Fruit fly (Drosophila melanogaster) whole organism, embryonic: ENCODE measurements around the gene CG5359.

ENCODE experiments used
- Aef1 ChIP-seq: fragments of 200-800 bp; sonication (Bioruptor generic); IDR thresholded peaks from 3 replicates; pipeline ENCODE4 v1.3.6; 2022; ENCODE audit warnings: missing biosample characterization, missing genetic modification characterization
- Antp ChIP-seq: fragments of 200-800 bp; sonication (Bioruptor generic); optimal IDR thresholded peaks from 3 replicates; lab custom pipeline; 2016; ENCODE audit warnings: missing biosample characterization, missing genetic modification characterization
- Awh ChIP-seq: fragments of 200-800 bp; sonication (Bioruptor generic); IDR thresholded peaks from 2 replicates; pipeline ENCODE4, ENCODE4 v1.3.6; 2022; ENCODE audit warnings: missing biosample characterization, missing genetic modification characterization
- CG10274 ChIP-seq: fragments of 200-800 bp; sonication (Bioruptor generic); optimal IDR thresholded peaks from 3 replicates; lab custom pipeline; 2017; ENCODE audit warnings: missing biosample characterization, mild to moderate bottlenecking, missing genetic modification characterization
- CG11504 ChIP-seq: fragments of 200-800 bp; sonication (Bioruptor generic); optimal IDR thresholded peaks from 3 replicates; lab custom pipeline; 2019; ENCODE audit warnings: missing biosample characterization, mild to moderate bottlenecking, missing genetic modification characterization, moderate library complexity
- CG1233 ChIP-seq: fragments of 200-800 bp; sonication (Bioruptor generic); optimal IDR thresholded peaks from 4 replicates; lab custom pipeline; 2018; ENCODE audit warnings: missing biosample characterization, mild to moderate bottlenecking, missing genetic modification characterization
- CG12744 ChIP-seq: fragments of 200-800 bp; sonication (Bioruptor generic); optimal IDR thresholded peaks from 2 replicates; lab custom pipeline; 2016; ENCODE audit warnings: missing biosample characterization, missing genetic modification characterization
- CG13894 ChIP-seq: fragments of 200-800 bp; sonication (Bioruptor generic); optimal IDR thresholded peaks from 3 replicates; lab custom pipeline; 2018; ENCODE audit warnings: missing biosample characterization, mild to moderate bottlenecking, missing genetic modification characterization, moderate library complexity
- CG14710 ChIP-seq: fragments of 200-800 bp; sonication (Bioruptor generic); optimal IDR thresholded peaks from 3 replicates; lab custom pipeline; 2019; ENCODE audit warnings: missing biosample characterization, mild to moderate bottlenecking, missing genetic modification characterization, moderate library complexity
- CG15479 ChIP-seq: fragments of 200-800 bp; sonication (Bioruptor generic); optimal IDR thresholded peaks from 3 replicates; lab custom pipeline; 2019; ENCODE audit warnings: missing biosample characterization, mild to moderate bottlenecking, missing genetic modification characterization, moderate library complexity
- CG15514 ChIP-seq: fragments of 200-800 bp; sonication (Bioruptor generic); optimal IDR thresholded peaks from 3 replicates; lab custom pipeline; 2017; ENCODE audit warnings: missing biosample characterization, missing genetic modification characterization, mild to moderate bottlenecking, moderate library complexity, missing genetic modification reagents
- CG16779 ChIP-seq: fragments of 200-800 bp; sonication (Bioruptor generic); IDR thresholded peaks from 2 replicates; pipeline ENCODE4 v1.3.6; 2022; ENCODE audit warnings: missing biosample characterization, missing genetic modification characterization
- CG17361 ChIP-seq: fragments of 200-800 bp; sonication (Bioruptor generic); IDR thresholded peaks from 3 replicates; pipeline ENCODE4 v1.3.6; 2022; ENCODE audit warnings: missing biosample characterization, missing genetic modification characterization
- CG2129 ChIP-seq: fragments of 200-800 bp; sonication (Bioruptor generic); IDR thresholded peaks from 2 replicates; pipeline ENCODE4 v1.3.6; 2022; ENCODE audit warnings: missing biosample characterization, missing genetic modification characterization; ENCODE audit not compliant: partially characterized antibody
- CG34422 ChIP-seq: fragments of 200-800 bp; sonication (Bioruptor generic); IDR thresholded peaks from 3 replicates; pipeline ENCODE4 v1.3.6; 2022; ENCODE audit warnings: missing biosample characterization, missing genetic modification characterization
- CG4360 ChIP-seq: fragments of 200-800 bp; sonication (Bioruptor generic); IDR thresholded peaks from 2 replicates; pipeline ENCODE4 v1.3.6; 2022; ENCODE audit warnings: missing biosample characterization, missing genetic modification characterization
- CG4404 ChIP-seq: fragments of 200-800 bp; sonication (Bioruptor generic); IDR thresholded peaks from 2 replicates; pipeline ENCODE4 v1.3.6; 2022; ENCODE audit warnings: missing biosample characterization, missing genetic modification characterization
- CG6689 ChIP-seq: fragments of 200-800 bp; sonication (Bioruptor generic); IDR thresholded peaks from 2 replicates; pipeline ENCODE4 v1.3.6; 2022; ENCODE audit warnings: missing biosample characterization, missing genetic modification characterization
- CG7928 ChIP-seq: fragments of 200-800 bp; sonication (Bioruptor generic); optimal IDR thresholded peaks from 2 replicates; lab custom pipeline; 2017; ENCODE audit warnings: missing biosample characterization, mild to moderate bottlenecking, missing genetic modification characterization
- CG9727 ChIP-seq: fragments of 200-800 bp; sonication (Bioruptor generic); optimal IDR thresholded peaks from 3 replicates; lab custom pipeline; 2017; ENCODE audit warnings: missing biosample characterization, mild to moderate bottlenecking, missing genetic modification characterization
- CG9932 ChIP-seq: fragments of 200-800 bp; sonication (Bioruptor generic); IDR thresholded peaks from 2 replicates; pipeline ENCODE4 v1.3.6; 2022; ENCODE audit warnings: missing biosample characterization, missing genetic modification characterization
- Gug ChIP-seq: fragments of 200-800 bp; sonication (Bioruptor generic); IDR thresholded peaks from 4 replicates; pipeline ENCODE4 v1.3.6; 2022; ENCODE audit warnings: missing biosample characterization, missing genetic modification characterization
- HLH3B ChIP-seq: fragments of 200-800 bp; sonication (Bioruptor generic); IDR thresholded peaks from 2 replicates; pipeline ENCODE4 v1.3.6; 2022; ENCODE audit warnings: missing biosample characterization, missing genetic modification characterization
- Hmr ChIP-seq: fragments of 200-800 bp; sonication (Bioruptor generic); optimal IDR thresholded peaks from 3 replicates; lab custom pipeline; 2017; ENCODE audit warnings: mild to moderate bottlenecking, missing biosample characterization, missing genetic modification reagents, missing genetic modification characterization
- MESR4 ChIP-seq: fragments of 200-800 bp; sonication (Bioruptor generic); optimal IDR thresholded peaks from 2 replicates; lab custom pipeline; 2018; ENCODE audit warnings: missing biosample characterization, mild to moderate bottlenecking, missing genetic modification characterization, moderate library complexity
- Pdp1 ChIP-seq, 2 experiments: fragments of 200-800 bp; sonication (Bioruptor generic); optimal IDR thresholded peaks; 3 replicates each; lab custom pipeline; 2016; ENCODE audit warnings: missing biosample characterization in 2 of 2, missing genetic modification characterization in 2 of 2, mild to moderate bottlenecking in 1 of 2, moderate library complexity in 1 of 2
- Poxn ChIP-seq: fragments of 200-800 bp; sonication (Bioruptor generic); IDR thresholded peaks from 2 replicates; pipeline ENCODE4 v1.3.6; 2022; ENCODE audit warnings: missing biosample characterization, missing genetic modification characterization
- Scr ChIP-seq: fragments of 200-800 bp; sonication (Bioruptor generic); IDR thresholded peaks from 2 replicates; pipeline ENCODE4 v1.3.6; 2022; ENCODE audit warnings: missing biosample characterization, missing genetic modification characterization; ENCODE audit not compliant: partially characterized antibody
- Sry-β ChIP-seq: fragments of 200-800 bp; sonication (Bioruptor generic); optimal IDR thresholded peaks from 2 replicates; lab custom pipeline; 2018; ENCODE audit warnings: missing biosample characterization, mild to moderate bottlenecking, missing genetic modification characterization, moderate library complexity
- Usf ChIP-seq: fragments of 200-800 bp; sonication (Bioruptor generic); optimal IDR thresholded peaks from 2 replicates; lab custom pipeline; 2017; ENCODE audit warnings: missing genotype, missing biosample characterization, missing genetic modification characterization
- br ChIP-seq: fragments of >200 bp; optimal IDR thresholded peaks from 2 replicates; lab custom pipeline; 2017
- cg ChIP-seq: fragments of 200-800 bp; sonication (Bioruptor generic); optimal IDR thresholded peaks from 3 replicates; lab custom pipeline; 2019; ENCODE audit warnings: missing biosample characterization, mild to moderate bottlenecking, missing genetic modification characterization, moderate library complexity
- crol ChIP-seq: fragments of 200-800 bp; sonication (Bioruptor generic); IDR thresholded peaks from 2 replicates; pipeline ENCODE4 v1.3.6; 2022; ENCODE audit warnings: missing biosample characterization, missing genetic modification characterization
- dmrt11E ChIP-seq: fragments of 200-800 bp; sonication (Bioruptor generic); optimal IDR thresholded peaks from 3 replicates; lab custom pipeline; 2018; ENCODE audit warnings: missing biosample characterization, mild to moderate bottlenecking, missing genetic modification characterization, moderate library complexity
- gem ChIP-seq: fragments of 200-800 bp; sonication (Bioruptor generic); optimal IDR thresholded peaks from 2 replicates; lab custom pipeline; 2019; ENCODE audit warnings: missing biosample characterization, mild to moderate bottlenecking, missing genetic modification characterization, moderate library complexity
- grn ChIP-seq: fragments of 200-800 bp; sonication (Bioruptor generic); optimal IDR thresholded peaks from 3 replicates; lab custom pipeline; 2017; ENCODE audit warnings: missing biosample characterization, missing genetic modification characterization
- kay ChIP-seq: fragments of 200-800 bp; sonication (Bioruptor generic); optimal IDR thresholded peaks from 2 replicates; lab custom pipeline; 2016; ENCODE audit warnings: missing biosample characterization, missing genetic modification characterization
- ken ChIP-seq: fragments of 200-800 bp; sonication (Bioruptor generic); IDR thresholded peaks from 3 replicates; pipeline ENCODE4 v1.3.6; 2022; ENCODE audit warnings: missing biosample characterization, missing genetic modification characterization
- mam ChIP-seq: fragments of 200-800 bp; sonication (Bioruptor generic); optimal IDR thresholded peaks from 3 replicates; lab custom pipeline; 2016; ENCODE audit warnings: missing biosample characterization, missing genetic modification characterization
- nerfin-2 ChIP-seq: fragments of 200-800 bp; sonication (Bioruptor generic); IDR thresholded peaks from 2 replicates; pipeline ENCODE4 v1.3.6; 2022; ENCODE audit warnings: missing biosample characterization, missing genetic modification characterization; ENCODE audit not compliant: partially characterized antibody
- oc ChIP-seq: fragments of 200-800 bp; sonication (Bioruptor generic); optimal IDR thresholded peaks from 2 replicates; lab custom pipeline; 2018; ENCODE audit warnings: missing biosample characterization, mild to moderate bottlenecking, missing genetic modification characterization, moderate library complexity
- odd ChIP-seq: fragments of 200-800 bp; sonication (Bioruptor generic); optimal IDR thresholded peaks from 2 replicates; lab custom pipeline; 2017; ENCODE audit warnings: missing biosample characterization, mild to moderate bottlenecking, missing genetic modification characterization
- pzg ChIP-seq: fragments of 200-800 bp; sonication (Bioruptor generic); optimal IDR thresholded peaks from 3 replicates; lab custom pipeline; 2018; ENCODE audit warnings: missing biosample characterization, mild to moderate bottlenecking, missing genetic modification characterization, moderate library complexity
- rib ChIP-seq: fragments of 200-800 bp; sonication (Bioruptor generic); IDR thresholded peaks from 2 replicates; pipeline ENCODE4 v1.3.6; 2022; ENCODE audit warnings: missing biosample characterization, missing genetic modification characterization
- row ChIP-seq: fragments of 200-800 bp; sonication (Bioruptor generic); IDR thresholded peaks from 3 replicates; pipeline ENCODE4 v1.3.6; 2022; ENCODE audit warnings: missing biosample characterization, missing genetic modification characterization
- shn ChIP-seq: fragments of 200-800 bp; sonication (Bioruptor generic); optimal IDR thresholded peaks from 3 replicates; lab custom pipeline; 2016; ENCODE audit warnings: missing biosample characterization, missing genetic modification characterization
- sob ChIP-seq: fragments of 200-800 bp; sonication (Bioruptor generic); IDR thresholded peaks from 2 replicates; pipeline ENCODE4 v1.3.6; 2022; ENCODE audit warnings: missing biosample characterization, missing genetic modification characterization
- tin ChIP-seq: fragments of 200-800 bp; sonication (Bioruptor generic); optimal IDR thresholded peaks from 3 replicates; lab custom pipeline; 2016; ENCODE audit warnings: missing biosample characterization, missing genetic modification characterization
- tll ChIP-seq, 2 experiments: fragments of 200-800 bp in 1 of 2; fragments of >200 bp in 1 of 2; sonication (Bioruptor generic) in 1 of 2; optimal IDR thresholded peaks; 2 replicates each; lab custom pipeline; 2017 to 2019; ENCODE audit warnings: missing biosample characterization in 2 of 2, missing genetic modification characterization in 2 of 2, mild to moderate bottlenecking in 1 of 2, moderate library complexity in 1 of 2
- trh ChIP-seq: fragments of 200-800 bp; sonication (Bioruptor generic); optimal IDR thresholded peaks from 2 replicates; lab custom pipeline; 2016; ENCODE audit warnings: missing biosample characterization, missing genetic modification characterization

CG5359 gene

dm6 chr3R:10024032-10024712 is 23.1 kb upstream of the CG5359 start (continued):
- TF ChIP-seq gem (tag; lab: Kevin White, UChicago) (no peak), CG14710 (tag; lab: Kevin White, UChicago) (no peak), mam (GFP tag; lab: Kevin White, UChicago) (peak; percentile 58), Usf (GFP tag; lab: Kevin White, UChicago) (no peak), CG11504 (tag; lab: Kevin White, UChicago) (no peak), rib (GFP tag; lab: Robert Waterston, UW) (0 out of 2 replicates have a peak, but pooled peaks have one; percentile 37), shn (GFP tag; lab: Kevin White, UChicago) (no peak), Poxn (GFP tag; lab: Robert Waterston, UW) (no peak), CG9932 (peak; percentile 64), odd (GFP tag; lab: Kevin White, UChicago) (no peak), br (lab: Kevin White, UChicago) (no peak), nerfin-2 (GFP tag; lab: Robert Waterston, UW) (no peak), tin (GFP tag; lab: Kevin White, UChicago) (no peak), CG6689 (GFP tag; lab: Robert Waterston, UW) (no peak), cg (no peak), Aef1 (GFP tag; lab: Robert Waterston, UW) (0 out of 3 replicates have a peak, but pooled peaks have one; percentile 19), kay (GFP tag; lab: Kevin White, UChicago) (peak; percentile 24), CG1233 (GFP tag; lab: Kevin White, UChicago) (no peak), CG10274 (peak; percentile 72), Pdp1 (GFP tag; optimal IDR thresholded peaks at IDR 0.05; lab: Kevin White, UChicago) (peak in 1 of 2 experiments; percentile 30), trh (no peak), CG34422 (GFP tag; lab: Robert Waterston, UW) (no peak), oc (no peak), sob (GFP tag; lab: Robert Waterston, UW) (peak; percentile 67), ken (GFP tag; lab: Robert Waterston, UW) (no peak), CG16779 (GFP tag; lab: Robert Waterston, UW) (0 out of 2 replicates have a peak, but pooled peaks have one; percentile 26), CG7928 (GFP tag; lab: Kevin White, UChicago) (no peak), HLH3B (GFP tag; lab: Robert Waterston, UW) (peak; percentile 43), crol (GFP tag; lab: Robert Waterston, UW) (no peak), CG4404 (GFP tag; lab: Robert Waterston, UW) (no peak), Sry-β (GFP tag; lab: Kevin White, UChicago) (no peak), CG13894 (no peak), Gug (GFP tag; lab: Robert Waterston, UW) (0 out of 4 replicates have a peak, but pooled peaks have one; percentile 20), CG15479 (GFP tag; lab: Kevin White, UChicago) (no peak), Antp (peak; percentile 32), CG9727 (GFP tag; lab: Kevin White, UChicago) (peak; percentile 42), grn (no peak), Scr (no peak), Hmr (GFP tag; lab: Kevin White, UChicago) (peak; percentile 76), CG12744 (GFP tag; lab: Kevin White, UChicago) (no peak), pzg (no peak), CG15514 (GFP tag; lab: Kevin White, UChicago) (peak; percentile 39), MESR4 (no peak), CG2129 (GFP tag; lab: Robert Waterston, UW) (no peak), row (GFP tag; lab: Robert Waterston, UW) (peak; percentile 71), Awh (no peak), CG17361 (GFP tag; lab: Robert Waterston, UW) (no peak), CG4360 (GFP tag; lab: Robert Waterston, UW) (no peak), dmrt11E (no peak), tll (GFP tag; optimal IDR thresholded peaks at IDR 0.05; lab: Kevin White, UChicago) (no peak)
